Worm (Caenorhabditis elegans): ENCODE results near the gene gldi-4.

The gldi-4 gene

DNA sequence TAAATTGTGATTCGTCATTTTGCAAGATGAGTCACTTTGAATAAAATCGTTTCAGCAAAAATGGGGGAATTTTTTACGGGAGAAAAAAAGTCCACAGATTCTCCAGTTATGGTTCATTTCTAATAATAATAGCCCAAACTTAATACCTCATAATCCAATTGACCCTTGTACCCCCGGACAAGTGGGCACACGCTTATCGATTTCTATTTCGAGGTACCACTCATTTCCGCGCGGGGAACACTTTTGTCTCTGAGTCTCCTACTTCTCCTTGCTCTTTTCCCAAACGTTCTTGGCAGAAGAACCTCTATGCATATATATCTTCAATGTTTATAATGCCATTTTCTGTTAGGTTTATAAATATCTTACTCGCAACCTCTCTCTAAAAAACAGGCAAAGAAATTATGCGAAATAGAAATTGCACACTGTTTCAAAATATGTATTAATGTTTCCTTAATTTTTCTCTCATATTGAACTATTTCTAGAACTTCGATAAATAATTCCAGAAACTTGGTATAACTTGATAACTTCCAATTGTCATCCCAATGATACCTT is at the start of gene gldi-4:
Gene gldi-4, plus strand, starts transcription at position 502 of the 552 bp plus-strand sequence.
- no peak for TF ChIP-seq tbx-2 (tag; optimal IDR thresholded peaks at IDR 0.05)
- peak; percentile 22 for TF ChIP-seq unc-42 (tag; optimal IDR thresholded peaks at IDR 0.05)
- peak; percentile 69 for TF ChIP-seq ceh-48 (tag; optimal IDR thresholded peaks at IDR 0.05)
- TF ChIP-seq T23F11.4 (GFP tag; optimal IDR thresholded peaks at IDR 0.05), result no peak
- TF ChIP-seq ceh-14 (tag; optimal IDR thresholded peaks at IDR 0.05), result no peak
- no peak for TF ChIP-seq ttx-3 (tag; optimal IDR thresholded peaks at IDR 0.05)
- TF ChIP-seq madf-2 (tag; optimal IDR thresholded peaks at IDR 0.05), result no peak

ce11 chrIV:6970271-6970670 is 47.2 kb upstream of the gldi-4 start, which contains the start of gene ZK381.8:
Gene ZK381.8, minus strand, starts transcription at chrIV:6970371.
- TF ChIP-seq fkh-6 (tag; optimal IDR thresholded peaks at IDR 0.05) (no peak), tbx-2 (tag; optimal IDR thresholded peaks at IDR 0.05) (no peak), K02D7.2 (tag; optimal IDR thresholded peaks at IDR 0.05) (no peak), fax-1 (tag; optimal IDR thresholded peaks at IDR 0.05) (no peak), ceh-31 (tag; optimal IDR thresholded peaks at IDR 0.05) (no peak), rnt-1 (tag; optimal IDR thresholded peaks at IDR 0.05) (no peak), gmeb-2 (tag; optimal IDR thresholded peaks at IDR 0.05) (no peak), T23F11.4 (GFP tag; optimal IDR thresholded peaks at IDR 0.05) (no peak), unc-42 (tag; optimal IDR thresholded peaks at IDR 0.05) (no peak), zip-5 (tag; optimal IDR thresholded peaks at IDR 0.05) (no peak), ceh-19 (GFP tag; optimal IDR thresholded peaks at IDR 0.05) (no peak), hlh-8 (tag; optimal IDR thresholded peaks at IDR 0.05) (no peak), unc-55 (GFP tag; optimal IDR thresholded peaks at IDR 0.05) (no peak), hlh-13 (GFP tag; optimal IDR thresholded peaks at IDR 0.05) (no peak), lin-11 (tag; optimal IDR thresholded peaks at IDR 0.05) (no peak), nhr-232 (tag; optimal IDR thresholded peaks at IDR 0.05) (no peak)

- no peak for TF ChIP-seq ceh-19 (GFP tag; optimal IDR thresholded peaks at IDR 0.05)
- TF ChIP-seq ceh-24 (tag; optimal IDR thresholded peaks at IDR 0.05), result no peak
- no peak for TF ChIP-seq eyg-1 (tag; optimal IDR thresholded peaks at IDR 0.05)
- no peak for TF ChIP-seq syd-9 (tag; optimal IDR thresholded peaks at IDR 0.05)
- no peak for TF ChIP-seq nfya-1 (tag; optimal IDR thresholded peaks at IDR 0.05)
- TF ChIP-seq elt-4 (tag; optimal IDR thresholded peaks at IDR 0.05), result no peak
- TF ChIP-seq pag-3 (tag; optimal IDR thresholded peaks at IDR 0.05; ENCODE audit: borderline replicate concordance), result no peak
- TF ChIP-seq ttx-3 (tag; optimal IDR thresholded peaks at IDR 0.05), result no peak
Measured at ce11 chrIV:6971213-6971612, 46.2 kb upstream of the gldi-4 start, which contains the start of gene ZK381.62. Gene ZK381.62, minus strand, starts transcription at chrIV:6971313.

DNA sequence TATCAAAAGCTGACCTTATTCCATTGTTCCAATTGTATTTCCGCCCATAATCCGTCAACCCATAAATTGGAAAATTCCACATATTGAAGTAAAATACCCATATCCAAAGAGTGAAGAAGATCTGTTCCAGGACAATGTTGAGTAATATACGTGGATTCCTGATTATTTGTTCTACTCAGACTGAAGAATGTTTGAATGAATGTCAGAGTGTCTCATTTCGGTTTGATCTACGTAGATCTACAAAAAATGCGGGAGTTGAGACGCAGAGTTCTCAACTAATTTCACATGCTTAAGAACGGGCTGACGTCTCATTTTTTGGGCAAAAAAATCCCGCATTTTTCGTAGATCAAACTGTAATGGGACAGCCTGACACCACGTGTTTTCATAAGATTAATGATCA is 45.0 kb upstream of the gldi-4 start, which contains the start of gene nhr-249:
Gene nhr-249, minus strand, starts transcription at position 101 of the 400 bp plus-strand sequence.
- TF ChIP-seq tbx-7 (tag; optimal IDR thresholded peaks at IDR 0.05) (no peak), ceh-34 (tag; optimal IDR thresholded peaks at IDR 0.05) (no peak), pax-1 (tag; optimal IDR thresholded peaks at IDR 0.05) (no peak), ceh-45 (GFP tag; IDR thresholded peaks at IDR 0.05) (no peak), zip-5 (tag; optimal IDR thresholded peaks at IDR 0.05) (no peak), dmd-4 (tag; optimal IDR thresholded peaks at IDR 0.05; ENCODE audit: borderline replicate concordance) (no peak), ztf-16 (tag; optimal IDR thresholded peaks at IDR 0.05) (no peak), eyg-1 (tag; optimal IDR thresholded peaks at IDR 0.05) (no peak), Y22D7AL.16 (tag; optimal IDR thresholded peaks at IDR 0.05) (no peak), pag-3 (tag; optimal IDR thresholded peaks at IDR 0.05; ENCODE audit: borderline replicate concordance) (no peak), ceh-14 (tag; optimal IDR thresholded peaks at IDR 0.05) (no peak), dve-1 (tag; optimal IDR thresholded peaks at IDR 0.05) (no peak), fax-1 (tag; optimal IDR thresholded peaks at IDR 0.05) (no peak), pha-4 (tag; optimal IDR thresholded peaks at IDR 0.05) (no peak), unc-86 (tag; optimal IDR thresholded peaks at IDR 0.05) (no peak), ceh-22 (tag; optimal IDR thresholded peaks at IDR 0.05) (no peak), ceh-19 (GFP tag; optimal IDR thresholded peaks at IDR 0.05) (no peak), hlh-6 (tag; optimal IDR thresholded peaks at IDR 0.05) (no peak), ceh-48 (tag; optimal IDR thresholded peaks at IDR 0.05) (no peak)
